Fruit fly (Drosophila melanogaster) whole organism, embryonic: ENCODE measurements around the gene CG6962.

ENCODE experiments used
- CG10147 ChIP-seq: fragments of 200-800 bp; sonication (Bioruptor generic); optimal IDR thresholded peaks from 2 replicates; lab custom pipeline; 2019; ENCODE audit warnings: missing biosample characterization, mild to moderate bottlenecking, missing genetic modification characterization, moderate library complexity
- CG10462 ChIP-seq: fragments of 200-800 bp; sonication (Bioruptor generic); optimal IDR thresholded peaks from 2 replicates; lab custom pipeline; 2016; ENCODE audit warnings: missing biosample characterization, missing genetic modification characterization
- CG13123 ChIP-seq: fragments of 200-800 bp; sonication (Bioruptor generic); optimal IDR thresholded peaks from 2 replicates; lab custom pipeline; 2016; ENCODE audit warnings: missing biosample characterization, missing genetic modification characterization
- CG13287 ChIP-seq: fragments of 200-800 bp; sonication (Bioruptor generic); IDR thresholded peaks from 2 replicates; pipeline ENCODE4 v1.3.6; 2022; ENCODE audit warnings: missing biosample characterization, missing genetic modification characterization; ENCODE audit not compliant: partially characterized antibody
- CG14014 ChIP-seq: fragments of 200-800 bp; sonication (Bioruptor generic); IDR thresholded peaks from 2 replicates; pipeline ENCODE4 v1.3.6; 2022; ENCODE audit warnings: missing biosample characterization, missing genetic modification characterization
- CG14441 ChIP-seq: fragments of 200-800 bp; sonication (Bioruptor generic); IDR thresholded peaks from 2 replicates; pipeline ENCODE4 v1.3.6; 2022; ENCODE audit warnings: missing biosample characterization, missing genetic modification characterization
- CG16813 ChIP-seq: fragments of 200-800 bp; sonication (Bioruptor generic); IDR thresholded peaks from 3 replicates; pipeline ENCODE4 v1.3.6; 2022; ENCODE audit warnings: missing biosample characterization, missing genetic modification characterization; ENCODE audit not compliant: partially characterized antibody
- CG1792 ChIP-seq: fragments of 200-800 bp; sonication (Bioruptor generic); optimal IDR thresholded peaks from 2 replicates; lab custom pipeline; 2016; ENCODE audit warnings: missing biosample characterization, missing genetic modification characterization
- CG2875 ChIP-seq: fragments of 200-800 bp; sonication (Bioruptor generic); optimal IDR thresholded peaks from 2 replicates; lab custom pipeline; 2017; ENCODE audit warnings: missing biosample characterization, mild to moderate bottlenecking, missing genetic modification characterization, missing genetic modification reagents
- CG31388 ChIP-seq: fragments of 200-800 bp; sonication (Bioruptor generic); optimal IDR thresholded peaks from 2 replicates; lab custom pipeline; 2016; ENCODE audit warnings: missing biosample characterization, missing genetic modification characterization
- CG32532 ChIP-seq: fragments of 200-800 bp; sonication (Bioruptor generic); IDR thresholded peaks from 2 replicates; pipeline ENCODE4 v1.3.6; 2022; ENCODE audit warnings: missing biosample characterization, missing genetic modification characterization
- CG33557 ChIP-seq: fragments of 200-800 bp; sonication (Bioruptor generic); optimal IDR thresholded peaks from 2 replicates; lab custom pipeline; 2019; ENCODE audit warnings: missing biosample characterization, mild to moderate bottlenecking, missing genetic modification characterization, moderate library complexity
- CG34376 ChIP-seq: fragments of 200-800 bp; sonication (Bioruptor generic); optimal IDR thresholded peaks from 2 replicates; lab custom pipeline; 2018; ENCODE audit warnings: missing biosample characterization, mild to moderate bottlenecking, missing genetic modification characterization
- CG3726 ChIP-seq: fragments of 200-800 bp; sonication (Bioruptor generic); IDR thresholded peaks from 3 replicates; pipeline ENCODE4, ENCODE4 v1.3.6; 2022; ENCODE audit warnings: missing biosample characterization, missing genetic modification characterization
- CG4404 ChIP-seq: fragments of 200-800 bp; sonication (Bioruptor generic); IDR thresholded peaks from 2 replicates; pipeline ENCODE4 v1.3.6; 2022; ENCODE audit warnings: missing biosample characterization, missing genetic modification characterization
- CG7556 ChIP-seq: fragments of 200-800 bp; sonication (Bioruptor generic); optimal IDR thresholded peaks from 2 replicates; lab custom pipeline; 2017; ENCODE audit warnings: missing biosample characterization, mild to moderate bottlenecking, missing genetic modification characterization
- CG9215 ChIP-seq: fragments of 200-800 bp; sonication (Bioruptor generic); IDR thresholded peaks from 2 replicates; pipeline ENCODE4 v1.3.6; 2022; ENCODE audit warnings: missing biosample characterization, missing genetic modification characterization
- CHES-1-like ChIP-seq: fragments of 200-800 bp; sonication (Bioruptor generic); optimal IDR thresholded peaks from 2 replicates; lab custom pipeline; 2016; ENCODE audit warnings: missing biosample characterization, missing genetic modification characterization
- Dll ChIP-seq: fragments of 200-800 bp; sonication (Bioruptor generic); IDR thresholded peaks from 4 replicates; pipeline ENCODE4 v1.3.6; 2022; ENCODE audit warnings: missing biosample characterization, missing genetic modification characterization; ENCODE audit not compliant: partially characterized antibody
- Doc2 ChIP-seq: fragments of 200-800 bp; sonication (Bioruptor generic); IDR thresholded peaks from 2 replicates; pipeline ENCODE4 v1.3.6; 2022; ENCODE audit warnings: missing biosample characterization, missing genetic modification characterization
- Doc3 ChIP-seq: fragments of 200-800 bp; sonication (Bioruptor generic); IDR thresholded peaks from 3 replicates; pipeline ENCODE4 v1.3.6; 2022; ENCODE audit warnings: missing biosample characterization, missing genetic modification characterization; ENCODE audit not compliant: partially characterized antibody
- Elba2 ChIP-seq: fragments of 200-800 bp; sonication (Bioruptor generic); optimal IDR thresholded peaks from 3 replicates; lab custom pipeline; 2016; ENCODE audit warnings: missing biosample characterization, missing genetic modification characterization
- Hmx ChIP-seq: fragments of 200-800 bp; sonication (Bioruptor generic); optimal IDR thresholded peaks from 2 replicates; lab custom pipeline; 2016; ENCODE audit warnings: missing biosample characterization, missing genetic modification characterization
- Hr78 ChIP-seq, 2 experiments: fragments of 200-800 bp in 1 of 2; fragments of >200 bp in 1 of 2; sonication (Bioruptor generic) in 1 of 2; optimal IDR thresholded peaks; 2 replicates each; lab custom pipeline; 2017 to 2019; ENCODE audit warnings: missing biosample characterization in 2 of 2, missing genetic modification characterization in 2 of 2, mild to moderate bottlenecking in 1 of 2, moderate library complexity in 1 of 2
- Meics ChIP-seq: fragments of 200-800 bp; sonication (Bioruptor generic); optimal IDR thresholded peaks from 2 replicates; lab custom pipeline; 2017; ENCODE audit warnings: missing biosample characterization, mild to moderate bottlenecking, missing genetic modification characterization
- Six4 ChIP-seq: fragments of 200-800 bp; sonication (Bioruptor generic); optimal IDR thresholded peaks from 2 replicates; lab custom pipeline; 2016; ENCODE audit warnings: missing biosample characterization, missing genetic modification characterization
- Spps ChIP-seq: fragments of 200-800 bp; sonication (Bioruptor generic); optimal IDR thresholded peaks from 2 replicates; lab custom pipeline; 2018; ENCODE audit warnings: missing biosample characterization, mild to moderate bottlenecking, missing genetic modification characterization
- Trl ChIP-seq, 3 experiments: fragments of >200 bp in 2 of 3; fragments of 200-800 bp in 1 of 3; sonication (Bioruptor generic) in 1 of 3; optimal IDR thresholded peaks; 2 replicates in 1 of 3; 3 replicates in 2 of 3; lab custom pipeline; 2016 to 2017; ENCODE audit warnings: missing biosample characterization in 1 of 3, missing genetic modification characterization in 1 of 3
- ab ChIP-seq: fragments of 200-800 bp; sonication (Bioruptor generic); optimal IDR thresholded peaks from 2 replicates; lab custom pipeline; 2016; ENCODE audit warnings: missing biosample characterization, missing genetic modification characterization
- az2 ChIP-seq: fragments of 200-800 bp; sonication (Bioruptor generic); optimal IDR thresholded peaks from 3 replicates; lab custom pipeline; 2016; ENCODE audit warnings: missing biosample characterization, missing genetic modification characterization
- bsh ChIP-seq, 2 experiments: fragments of 200-800 bp; sonication (Bioruptor generic); optimal IDR thresholded peaks; 2 replicates each; lab custom pipeline; 2017 to 2018; ENCODE audit warnings: mild to moderate bottlenecking in 2 of 2, missing biosample characterization in 2 of 2, missing genetic modification characterization in 2 of 2, moderate library complexity in 1 of 2
- btn ChIP-seq: fragments of 200-800 bp; sonication (Bioruptor generic); optimal IDR thresholded peaks from 2 replicates; lab custom pipeline; 2016; ENCODE audit warnings: missing biosample characterization, missing genetic modification characterization
- crol ChIP-seq: fragments of 200-800 bp; sonication (Bioruptor generic); IDR thresholded peaks from 2 replicates; pipeline ENCODE4 v1.3.6; 2022; ENCODE audit warnings: missing biosample characterization, missing genetic modification characterization
- da ChIP-seq: fragments of 200-800 bp; sonication (Bioruptor generic); optimal IDR thresholded peaks from 2 replicates; lab custom pipeline; 2016; ENCODE audit warnings: missing biosample characterization, missing genetic modification characterization
- dimm ChIP-seq: fragments of 200-800 bp; sonication (Bioruptor generic); IDR thresholded peaks from 2 replicates; pipeline ENCODE4 v1.3.6; 2022; ENCODE audit warnings: missing biosample characterization, missing genetic modification characterization
- dpn ChIP-seq, 2 experiments: fragments of 200-800 bp; sonication (Bioruptor generic); optimal IDR thresholded peaks; 3 replicates each; lab custom pipeline; 2016; ENCODE audit warnings: missing biosample characterization in 2 of 2, missing genetic modification characterization in 2 of 2
- fru ChIP-seq: fragments of >200 bp; optimal IDR thresholded peaks from 2 replicates; lab custom pipeline; 2017
- fu2 ChIP-seq: fragments of 200-800 bp; sonication (Bioruptor generic); optimal IDR thresholded peaks from 2 replicates; lab custom pipeline; 2016; ENCODE audit warnings: missing biosample characterization, missing genetic modification characterization
- hb ChIP-seq: fragments of 200-800 bp; sonication (Bioruptor generic); IDR thresholded peaks from 3 replicates; pipeline ENCODE4 v1.3.6; 2022; ENCODE audit warnings: missing biosample characterization, missing genetic modification characterization; ENCODE audit not compliant: partially characterized antibody
- mld ChIP-seq: fragments of 200-800 bp; sonication (Bioruptor generic); IDR thresholded peaks from 3 replicates; pipeline ENCODE4 v1.3.6; 2022; ENCODE audit warnings: missing biosample characterization, missing genetic modification characterization; ENCODE audit not compliant: partially characterized antibody
- schlank ChIP-seq: fragments of 200-800 bp; sonication (Bioruptor generic); optimal IDR thresholded peaks from 2 replicates; lab custom pipeline; 2018; ENCODE audit warnings: missing biosample characterization, mild to moderate bottlenecking, missing genetic modification characterization
- slp2 ChIP-seq: fragments of 200-800 bp; sonication (Bioruptor generic); optimal IDR thresholded peaks from 2 replicates; lab custom pipeline; 2016; ENCODE audit warnings: missing biosample characterization, missing genetic modification characterization
- sna ChIP-seq: fragments of 200-800 bp; sonication (Bioruptor generic); IDR thresholded peaks from 2 replicates; pipeline ENCODE4 v1.3.6; 2022; ENCODE audit warnings: missing biosample characterization, missing genetic modification characterization; ENCODE audit not compliant: partially characterized antibody
- so ChIP-seq: fragments of 200-800 bp; sonication (Bioruptor generic); IDR thresholded peaks from 3 replicates; pipeline ENCODE4 v1.3.6; 2022; ENCODE audit warnings: missing biosample characterization, missing genetic modification characterization
- sug ChIP-seq: fragments of 200-800 bp; optimal IDR thresholded peaks from 2 replicates; lab custom pipeline; 2019; ENCODE audit warnings: missing biosample characterization, mild to moderate bottlenecking, missing genetic modification characterization, moderate library complexity
- tgo ChIP-seq: fragments of 200-800 bp; sonication (Bioruptor generic); IDR thresholded peaks from 3 replicates; pipeline ENCODE4 v1.3.6; 2022; ENCODE audit warnings: missing biosample characterization, missing genetic modification characterization
- tio ChIP-seq: fragments of 200-800 bp; sonication (Bioruptor generic); optimal IDR thresholded peaks from 2 replicates; lab custom pipeline; 2017; ENCODE audit warnings: missing biosample characterization, missing genetic modification characterization, inconsistent platforms
- tna ChIP-seq: fragments of 200-800 bp; sonication (Bioruptor generic); IDR thresholded peaks from 2 replicates; pipeline ENCODE4 v1.3.6; 2022; ENCODE audit warnings: missing biosample characterization, missing genetic modification characterization; ENCODE audit not compliant: partially characterized antibody

CG6962 gene

dm6 chr3R:11850917-11851897 is 31.1 kb downstream of the CG6962 start (continued):
- peak; percentile 69 for TF ChIP-seq btn (GFP tag; lab: Kevin White, UChicago)
- TF ChIP-seq CG7556 (GFP tag; lab: Kevin White, UChicago), result peak; percentile 87
- peak; percentile 53 for TF ChIP-seq CG1792 (GFP tag; lab: Kevin White, UChicago)
- TF ChIP-seq ab, result no peak
- peak; percentile 45; the same call in 1 of the 3 replicates for TF ChIP-seq tgo (GFP tag; lab: Robert Waterston, UW)
- TF ChIP-seq CG13287, result no peak
- no peak for TF ChIP-seq fu2
- peak; percentile 90 for TF ChIP-seq crol (GFP tag; lab: Robert Waterston, UW)
- TF ChIP-seq CG10147 (GFP tag; lab: Kevin White, UChicago), result peak; percentile 54
- TF ChIP-seq CG13123 (GFP tag; lab: Kevin White, UChicago), result peak; percentile 47
- TF ChIP-seq schlank (tag; lab: Kevin White, UChicago), result no peak
- TF ChIP-seq CG4404 (GFP tag; lab: Robert Waterston, UW), result peak; percentile 27; the same call in 1 of the 2 replicates
- TF ChIP-seq dpn (GFP tag; optimal IDR thresholded peaks at IDR 0.05; lab: Kevin White, UChicago), result peak; percentile 56 to 69
- TF ChIP-seq CG2875 (GFP tag; lab: Kevin White, UChicago), result peak; percentile 85
- peak; percentile 85 for TF ChIP-seq CG33557 (GFP tag; lab: Kevin White, UChicago)
- peak; percentile 84 for TF ChIP-seq tio (GFP tag; lab: Kevin White, UChicago)
- TF ChIP-seq CG10462 (GFP tag; lab: Kevin White, UChicago), result peak; percentile 59
- peak; percentile 36 for TF ChIP-seq CG31388
- TF ChIP-seq az2 (GFP tag; lab: Kevin White, UChicago), result peak; percentile 88
- TF ChIP-seq Hr78 (GFP tag; optimal IDR thresholded peaks at IDR 0.05; lab: Kevin White, UChicago), result peak in 1 of 2 experiments; percentile 90
- TF ChIP-seq CG14441 (GFP tag; lab: Robert Waterston, UW), result no peak
- peak; percentile 89 for TF ChIP-seq slp2 (GFP tag; lab: Kevin White, UChicago)
- no peak for TF ChIP-seq Doc3 (GFP tag; lab: Robert Waterston, UW)
- TF ChIP-seq Elba2 (GFP tag; lab: Kevin White, UChicago), result no peak
- peak; percentile 92 to 95 for TF ChIP-seq bsh (GFP tag; optimal IDR thresholded peaks at IDR 0.05; lab: Kevin White, UChicago)
- peak; percentile 88 for TF ChIP-seq Spps
- TF ChIP-seq hb, result no peak
- no peak for TF ChIP-seq mld (GFP tag; lab: Robert Waterston, UW)
- TF ChIP-seq Meics, result peak; percentile 7
- TF ChIP-seq dimm (GFP tag; lab: Robert Waterston, UW), result no peak
- TF ChIP-seq fru (lab: Kevin White, UChicago), result no peak
- no peak for TF ChIP-seq CG16813 (GFP tag; lab: Robert Waterston, UW)
- TF ChIP-seq CG9215 (GFP tag; lab: Robert Waterston, UW), result 0 out of 2 replicates have a peak, but pooled peaks have one; percentile 7
- TF ChIP-seq CG14014 (GFP tag; lab: Robert Waterston, UW), result no peak
- no peak for TF ChIP-seq CG3726
- TF ChIP-seq Hmx, result no peak
- no peak for TF ChIP-seq sna (GFP tag; lab: Robert Waterston, UW)
- peak; percentile 62 for TF ChIP-seq Six4 (GFP tag; lab: Kevin White, UChicago)
- TF ChIP-seq CHES-1-like (GFP tag; lab: Kevin White, UChicago), result no peak
- peak; percentile 46 for TF ChIP-seq sug (tag; lab: Kevin White, UChicago)
- no peak for TF ChIP-seq Trl (optimal IDR thresholded peaks at IDR 0.05; lab: Kevin White, UChicago)
- peak; percentile 75 for TF ChIP-seq Trl (GFP tag; optimal IDR thresholded peaks at IDR 0.05; lab: Kevin White, UChicago)
- TF ChIP-seq CG34376 (GFP tag; lab: Kevin White, UChicago), result no peak
- TF ChIP-seq Doc2, result no peak
- TF ChIP-seq tna, result no peak
- peak; percentile 50; the same call in 1 of the 3 replicates for TF ChIP-seq so (GFP tag; lab: Robert Waterston, UW)
- no peak for TF ChIP-seq Dll (GFP tag; lab: Robert Waterston, UW)
- no peak for TF ChIP-seq CG32532 (GFP tag; lab: Robert Waterston, UW)
- TF ChIP-seq da (GFP tag; lab: Kevin White, UChicago), result no peak
